Worm (Caenorhabditis elegans) whole organism, late embryonic: ENCODE measurements around the gene fbxc-33.

Source experiments
- C08G9.2 ChIP-seq: sonication (generic microtip); optimal IDR thresholded peaks from 2 replicates; lab custom pipeline; 2016; ENCODE audit warnings: mild to moderate bottlenecking, missing genetic modification characterization, moderate library complexity, missing compliant biosample characterization
- ama-1 ChIP-seq: fragments of 150-350 bp; optimal IDR thresholded peaks from 2 replicates; lab custom pipeline; 2014
- ceh-31 ChIP-seq: sonication (generic microtip); optimal IDR thresholded peaks from 2 replicates; lab custom pipeline; 2016; ENCODE audit warnings: missing genetic modification characterization, missing compliant biosample characterization
- ceh-45 ChIP-seq: fragments of 200-800 bp; sonication (Bioruptor generic); IDR thresholded peaks from 2 replicates; pipeline ENCODE4 v1.3.6; 2022; ENCODE audit warnings: missing genetic modification reagents, missing genetic modification characterization, missing compliant biosample characterization
- ceh-6 ChIP-seq: fragments of 200-800 bp; sonication (Bioruptor generic); optimal IDR thresholded peaks from 2 replicates; lab custom pipeline; 2018; ENCODE audit warnings: mild to moderate bottlenecking, missing genetic modification characterization, missing compliant biosample characterization
- dmd-4 ChIP-seq: sonication (generic microtip); optimal IDR thresholded peaks from 2 replicates; lab custom pipeline; 2016; ENCODE audit warnings: borderline replicate concordance, missing genetic modification characterization, missing compliant biosample characterization
- ets-4 ChIP-seq: sonication (generic microtip); optimal IDR thresholded peaks from 2 replicates; lab custom pipeline; 2016; ENCODE audit warnings: missing genetic modification characterization, missing compliant biosample characterization
- fax-1 ChIP-seq: sonication (generic microtip); optimal IDR thresholded peaks from 2 replicates; lab custom pipeline; 2016; ENCODE audit warnings: missing genotype, missing genetic modification characterization, missing compliant biosample characterization
- madf-2 ChIP-seq: sonication (generic microtip); optimal IDR thresholded peaks from 2 replicates; lab custom pipeline; 2017; ENCODE audit warnings: missing genetic modification characterization, missing compliant biosample characterization
- pat-9 ChIP-seq: fragments of 200-800 bp; sonication (Bioruptor generic); optimal IDR thresholded peaks from 2 replicates; lab custom pipeline; 2018; ENCODE audit warnings: mild to moderate bottlenecking, missing genetic modification characterization, moderate library complexity, missing compliant biosample characterization
- pha-4 ChIP-seq: fragments of 150-350 bp; optimal IDR thresholded peaks from 2 replicates; lab custom pipeline; 2018; ENCODE audit warnings: missing biosample characterization, missing genetic modification reagents, missing genetic modification characterization
- pqm-1 ChIP-seq: sonication (generic microtip); optimal IDR thresholded peaks from 2 replicates; lab custom pipeline; 2016; ENCODE audit warnings: missing genetic modification characterization, missing compliant biosample characterization
- rnt-1 ChIP-seq: sonication (generic microtip); optimal IDR thresholded peaks from 2 replicates; lab custom pipeline; 2016; ENCODE audit warnings: missing genetic modification characterization, missing compliant biosample characterization
- ztf-16 ChIP-seq: sonication (generic microtip); optimal IDR thresholded peaks from 2 replicates; lab custom pipeline; 2017; ENCODE audit warnings: missing genetic modification characterization, missing compliant biosample characterization

DNA sequence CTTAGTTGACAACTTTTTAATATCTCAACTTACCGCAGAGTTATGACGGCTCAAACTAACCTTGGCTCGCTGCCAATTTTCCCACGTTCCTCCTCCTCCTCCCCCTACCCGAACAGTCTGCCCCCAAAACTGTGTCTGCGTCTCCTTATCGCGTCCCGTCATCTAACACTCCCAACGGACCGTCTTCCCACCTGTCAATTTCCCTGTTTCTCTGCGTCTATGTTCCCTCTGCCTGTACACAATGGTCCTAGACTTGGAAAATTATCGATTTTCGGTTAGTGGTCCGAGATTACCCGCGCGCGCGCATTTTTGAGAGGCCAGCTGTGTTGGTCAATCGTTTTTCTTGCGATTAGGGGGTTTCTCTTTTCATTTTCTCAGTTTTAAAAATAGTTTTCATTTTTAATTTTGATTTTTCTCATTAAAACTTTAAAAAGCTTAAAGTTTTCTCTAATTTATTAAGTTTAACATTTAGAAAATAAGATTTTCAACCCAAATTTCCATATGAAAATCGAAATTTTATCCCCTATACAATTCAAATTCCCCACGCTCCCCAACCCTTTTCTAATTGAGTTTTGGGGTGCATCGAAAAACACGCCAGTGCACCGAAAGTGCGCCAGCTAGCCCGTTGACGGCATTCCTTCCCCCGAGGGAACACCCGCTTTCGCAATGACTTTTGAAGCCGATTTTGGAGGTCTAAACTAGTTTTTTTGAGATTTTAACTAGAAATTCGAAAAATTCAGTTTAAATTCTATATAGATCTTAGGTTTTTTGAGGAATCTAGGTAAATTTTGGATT lies 40.3 kb upstream of the fbxc-33 start, which contains the start of gene alg-2:
- TF ChIP-seq ets-4 (tag; lab: Kevin White, UChicago) (peak; percentile 15), pat-9 (tag; lab: Kevin White, UChicago) (no peak), dmd-4 (tag; lab: Kevin White, UChicago) (no peak), madf-2 (tag; lab: Kevin White, UChicago) (no peak), ceh-45 (GFP tag; lab: Robert Waterston, UW) (no peak), ama-1 (lab: Kevin White, UChicago) (no peak), C08G9.2 (tag; lab: Kevin White, UChicago) (no peak), pha-4 (tag; lab: Kevin White, UChicago) (no peak), rnt-1 (tag; lab: Kevin White, UChicago) (no peak), ceh-31 (peak; percentile 1), ztf-16 (tag; lab: Kevin White, UChicago) (no peak), pqm-1 (tag; lab: Kevin White, UChicago) (no peak), fax-1 (no peak), ceh-6 (GFP tag; lab: Kevin White, UChicago) (no peak)
